Worm (Caenorhabditis elegans) whole organism, L4 larva: ENCODE results near the gene cyp-13B2.

ENCODE experiments used
- R02D3.7 ChIP-seq: fragments of 150-350 bp; sonication (generic microtip); optimal IDR thresholded peaks from 3 replicates; lab custom pipeline; 2014; ENCODE audit warnings: missing biosample characterization, missing genetic modification characterization
- Y105C5A.15 ChIP-seq: fragments of 200-800 bp; sonication (Bioruptor generic); IDR thresholded peaks from 2 replicates; pipeline ENCODE4 v1.3.6; 2022; ENCODE audit warnings: missing genetic modification characterization, missing compliant biosample characterization
- ama-1 ChIP-seq: fragments of 150-350 bp; optimal IDR thresholded peaks from 2 replicates; lab custom pipeline; 2014; ENCODE audit warnings: inconsistent platforms, mixed read lengths
- ceh-62 ChIP-seq: sonication (generic microtip); optimal IDR thresholded peaks from 2 replicates; lab custom pipeline; 2017; ENCODE audit warnings: missing biosample characterization, missing genetic modification characterization
- dpl-1 ChIP-seq: fragments of 150-350 bp; optimal IDR thresholded peaks from 2 replicates; lab custom pipeline; 2014; ENCODE audit warnings: missing biosample characterization, missing genetic modification reagents, missing genetic modification characterization
- lin-38 ChIP-seq: fragments of 200-800 bp; sonication (Bioruptor generic); IDR thresholded peaks from 2 replicates; pipeline ENCODE4 v1.3.6; 2022; ENCODE audit warnings: missing genetic modification reagents, missing genetic modification characterization, missing compliant biosample characterization
- lir-3 ChIP-seq: sonication (generic microtip); optimal IDR thresholded peaks from 2 replicates; lab custom pipeline; 2016; ENCODE audit warnings: mild to moderate bottlenecking, missing genetic modification characterization, missing compliant biosample characterization
- nhr-102 ChIP-seq: sonication (generic microtip); optimal IDR thresholded peaks from 2 replicates; lab custom pipeline; 2016; ENCODE audit warnings: mild to moderate bottlenecking, missing genetic modification characterization, moderate library complexity, missing compliant biosample characterization
- nhr-237 ChIP-seq: sonication (generic microtip); optimal IDR thresholded peaks from 2 replicates; lab custom pipeline; 2017; ENCODE audit warnings: missing biosample characterization, missing genetic modification characterization
- nhr-6 ChIP-seq: fragments of 150-350 bp; optimal IDR thresholded peaks from 2 replicates; lab custom pipeline; 2014; ENCODE audit warnings: missing biosample characterization, missing genetic modification characterization
- nhr-76 ChIP-seq: fragments of 150-350 bp; optimal IDR thresholded peaks from 2 replicates; lab custom pipeline; 2014; ENCODE audit warnings: missing biosample characterization, missing genetic modification characterization
- pha-4 ChIP-seq, 2 experiments: fragments of 150-350 bp in 1 of 2; fragments of 200-800 bp in 1 of 2; sonication (Bioruptor generic) in 1 of 2; IDR thresholded peaks in 1 of 2; optimal IDR thresholded peaks in 1 of 2; 2 replicates each; pipeline versions ENCODE4 v1.3.6 to Lab custom; 2014 to 2022; ENCODE audit warnings: missing genetic modification characterization in 2 of 2, missing genetic modification reagents in 2 of 2, missing biosample characterization in 1 of 2, missing compliant biosample characterization in 1 of 2
- ztf-11 ChIP-seq: fragments of 150-350 bp; optimal IDR thresholded peaks from 2 replicates; lab custom pipeline; 2014; ENCODE audit warnings: missing biosample characterization, missing genetic modification characterization

DNA sequence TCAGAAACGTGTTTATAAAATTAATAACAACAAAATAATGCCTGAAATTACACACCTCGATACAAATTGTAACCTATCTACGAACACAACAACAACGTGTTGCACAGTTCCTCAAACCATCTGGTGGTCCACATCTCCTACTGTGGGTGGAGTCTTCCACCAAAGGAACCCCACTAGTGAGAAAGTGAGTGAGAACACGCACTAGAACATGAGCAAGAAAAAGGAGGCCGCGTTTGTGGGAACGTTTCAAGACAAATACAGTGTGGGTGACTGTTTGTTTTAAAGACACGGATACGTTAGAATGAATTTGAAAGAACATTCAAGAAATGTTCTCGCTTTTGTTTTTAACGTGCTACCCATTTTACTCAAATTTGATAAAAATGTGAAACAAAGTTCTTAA is 38.9 kb upstream of the cyp-13B2 start, which contains the start of gene ceh-36:
- TF ChIP-seq lir-3 (tag; lab: Kevin White, UChicago), result no peak
- no peak for TF ChIP-seq lin-38
- TF ChIP-seq pha-4 (GFP tag; IDR thresholded peaks at IDR 0.05; lab: Robert Waterston, UW), result no peak
- TF ChIP-seq pha-4 (tag; optimal IDR thresholded peaks at IDR 0.05; lab: Kevin White, UChicago), result no peak
- TF ChIP-seq nhr-237 (tag; lab: Kevin White, UChicago), result no peak
- TF ChIP-seq dpl-1 (GFP tag; lab: Kevin White, UChicago), result no peak
- no peak for TF ChIP-seq ceh-62 (tag; lab: Kevin White, UChicago)
- no peak for TF ChIP-seq nhr-102 (tag; lab: Kevin White, UChicago)
- no peak for TF ChIP-seq ama-1 (lab: Kevin White, UChicago)
- TF ChIP-seq ztf-11 (tag; lab: Kevin White, UChicago), result no peak
- TF ChIP-seq nhr-6, result no peak
- no peak for TF ChIP-seq nhr-76 (tag; lab: Kevin White, UChicago)
- TF ChIP-seq Y105C5A.15 (GFP tag; lab: Robert Waterston, UW), result no peak
- no peak for TF ChIP-seq R02D3.7 (tag; lab: Kevin White, UChicago)
